Fruit fly (Drosophila melanogaster) whole organism, adult: Measurements from ENCODE around the gene CG14322.
A peak's percentile ranks its signal among the peaks of the same experiment; 100 is the strongest.

ENCODE experiments used
- CG11617 ChIP-seq: fragments of 200-800 bp; sonication (Bioruptor generic); optimal IDR thresholded peaks from 2 replicates; lab custom pipeline; 2017; ENCODE audit warnings: mild to moderate bottlenecking, missing biosample characterization, missing genetic modification reagents, missing genetic modification characterization
- CG12768 ChIP-seq: fragments of 200-800 bp; sonication (Bioruptor generic); optimal IDR thresholded peaks from 2 replicates; lab custom pipeline; 2017; ENCODE audit warnings: missing biosample characterization, missing genetic modification characterization, mild to moderate bottlenecking, moderate library complexity, missing genetic modification reagents
- CG14711 ChIP-seq: fragments of 200-800 bp; sonication (Bioruptor generic); optimal IDR thresholded peaks from 2 replicates; lab custom pipeline; 2018; ENCODE audit warnings: missing biosample characterization, mild to moderate bottlenecking, missing genetic modification characterization, moderate library complexity
- CG1620 ChIP-seq: fragments of 200-800 bp; sonication (Bioruptor generic); optimal IDR thresholded peaks from 2 replicates; lab custom pipeline; 2016; ENCODE audit warnings: missing biosample characterization, missing genetic modification characterization
- CG33017 ChIP-seq: fragments of 200-800 bp; sonication (Bioruptor generic); optimal IDR thresholded peaks from 2 replicates; lab custom pipeline; 2018; ENCODE audit warnings: missing biosample characterization, mild to moderate bottlenecking, missing genetic modification characterization, moderate library complexity
- CG5204 ChIP-seq: fragments of 200-800 bp; sonication (Bioruptor generic); optimal IDR thresholded peaks from 2 replicates; lab custom pipeline; 2016; ENCODE audit warnings: missing biosample characterization, missing genetic modification characterization
- CG7045 ChIP-seq: fragments of 200-800 bp; sonication (Bioruptor generic); optimal IDR thresholded peaks from 2 replicates; lab custom pipeline; 2017; ENCODE audit warnings: missing biosample characterization, mild to moderate bottlenecking, missing genetic modification characterization
- CG7101 ChIP-seq: fragments of 200-800 bp; sonication (Bioruptor generic); optimal IDR thresholded peaks from 2 replicates; lab custom pipeline; 2018; ENCODE audit warnings: missing biosample characterization, mild to moderate bottlenecking, missing genetic modification characterization, moderate library complexity
- Clk ChIP-seq: fragments of 200-800 bp; sonication (Bioruptor generic); optimal IDR thresholded peaks from 2 replicates; lab custom pipeline; 2017; ENCODE audit warnings: missing biosample characterization, missing genetic modification characterization
- Crg-1 ChIP-seq: fragments of 200-800 bp; sonication (Bioruptor generic); optimal IDR thresholded peaks from 2 replicates; lab custom pipeline; 2016; ENCODE audit warnings: missing biosample characterization, missing genetic modification characterization
- Hr96 ChIP-seq: fragments of 200-800 bp; sonication (Bioruptor generic); optimal IDR thresholded peaks from 2 replicates; lab custom pipeline; 2016; ENCODE audit warnings: missing biosample characterization, missing genetic modification characterization
- Mnt ChIP-seq: fragments of 200-800 bp; sonication (Bioruptor generic); optimal IDR thresholded peaks from 2 replicates; lab custom pipeline; 2016; ENCODE audit warnings: missing biosample characterization, mild to moderate bottlenecking, missing genetic modification characterization
- bab1 ChIP-seq: fragments of 200-800 bp; sonication (Bioruptor generic); optimal IDR thresholded peaks from 3 replicates; lab custom pipeline; 2019; ENCODE audit warnings: missing biosample characterization, mild to moderate bottlenecking, missing genetic modification characterization, moderate library complexity
- cic ChIP-seq: fragments of 200-800 bp; sonication (Bioruptor generic); optimal IDR thresholded peaks from 2 replicates; lab custom pipeline; 2017; ENCODE audit warnings: missing biosample characterization, mild to moderate bottlenecking, missing genetic modification characterization, moderate library complexity
- cnc ChIP-seq, 2 experiments: fragments of >200 bp; optimal IDR thresholded peaks; 2 replicates each; lab custom pipeline; 2017
- kay ChIP-seq: fragments of 200-800 bp; sonication (Bioruptor generic); peaks from one replicate; lab custom pipeline; 2016; ENCODE audit warnings: missing biosample characterization, missing genetic modification characterization, borderline replicate concordance
- ovo ChIP-seq: fragments of 200-800 bp; sonication (Bioruptor generic); optimal IDR thresholded peaks from 2 replicates; lab custom pipeline; 2016; ENCODE audit warnings: missing biosample characterization, missing genetic modification characterization
- pad ChIP-seq: fragments of 200-800 bp; sonication (Bioruptor generic); optimal IDR thresholded peaks from 3 replicates; lab custom pipeline; 2017; ENCODE audit warnings: missing biosample characterization, missing genetic modification characterization, mild to moderate bottlenecking, moderate library complexity, missing genetic modification reagents
- tj ChIP-seq: fragments of 200-800 bp; sonication (Bioruptor generic); optimal IDR thresholded peaks from 3 replicates; lab custom pipeline; 2017; ENCODE audit warnings: missing biosample characterization, mild to moderate bottlenecking, missing genetic modification characterization, moderate library complexity
- toe ChIP-seq: fragments of 200-800 bp; sonication (Bioruptor generic); optimal IDR thresholded peaks from 2 replicates; lab custom pipeline; 2016; ENCODE audit warnings: missing biosample characterization, missing genetic modification characterization

The CG14322 gene

dm6 chr3R:17645239-17645638, 2.2 kb upstream of the CG14322 start:
- no peak for TF ChIP-seq CG1620 (GFP tag; lab: Kevin White, UChicago)
- peak; percentile 50 for TF ChIP-seq tj (GFP tag; lab: Kevin White, UChicago)
- TF ChIP-seq CG33017 = no peak
- TF ChIP-seq kay (GFP tag; lab: Kevin White, UChicago) = peak; percentile 82
- TF ChIP-seq cnc (optimal IDR thresholded peaks at IDR 0.05; lab: Kevin White, UChicago) = no peak
- no peak for TF ChIP-seq CG14711 (tag; lab: Kevin White, UChicago)
- TF ChIP-seq CG7045 (GFP tag; lab: Kevin White, UChicago) = no peak
- peak; percentile 41 for TF ChIP-seq bab1 (GFP tag; lab: Kevin White, UChicago)
- no peak for TF ChIP-seq Clk
- no peak for TF ChIP-seq CG12768
- no peak for TF ChIP-seq Mnt (GFP tag; lab: Kevin White, UChicago)
- no peak for TF ChIP-seq toe
- no peak for TF ChIP-seq pad
- no peak for TF ChIP-seq Hr96 (GFP tag; lab: Kevin White, UChicago)

dm6 chr3R:17646102-17647050, 1.1 kb upstream of the CG14322 start:
- TF ChIP-seq CG5204 (GFP tag; lab: Kevin White, UChicago) = no peak
- peak; percentile 22 for TF ChIP-seq bab1 (GFP tag; lab: Kevin White, UChicago)
- TF ChIP-seq Mnt (GFP tag; lab: Kevin White, UChicago) = no peak
- no peak for TF ChIP-seq ovo

- TF ChIP-seq tj (GFP tag; lab: Kevin White, UChicago) (no peak), Crg-1 (GFP tag; lab: Kevin White, UChicago) (no peak), Hr96 (GFP tag; lab: Kevin White, UChicago) (no peak), CG11617 (GFP tag; lab: Kevin White, UChicago) (no peak), pad (no peak), cnc (optimal IDR thresholded peaks at IDR 0.05; lab: Kevin White, UChicago) (no peak), CG7045 (GFP tag; lab: Kevin White, UChicago) (no peak), CG1620 (GFP tag; lab: Kevin White, UChicago) (no peak), toe (no peak), CG7101 (tag; lab: Kevin White, UChicago) (no peak), CG33017 (no peak), CG14711 (tag; lab: Kevin White, UChicago) (no peak), Clk (no peak), CG5204 (GFP tag; lab: Kevin White, UChicago) (no peak), cic (no peak), CG12768 (no peak), Mnt (GFP tag; lab: Kevin White, UChicago) (no peak), ovo (no peak), bab1 (GFP tag; lab: Kevin White, UChicago) (no peak)
Observed at dm6 chr3R:17653879-17654278, 6.4 kb downstream of the CG14322 start.

- no peak for TF ChIP-seq CG7045 (GFP tag; lab: Kevin White, UChicago)
- TF ChIP-seq ovo = no peak
- no peak for TF ChIP-seq cic
- TF ChIP-seq Clk = no peak
- TF ChIP-seq tj (GFP tag; lab: Kevin White, UChicago) = no peak
- TF ChIP-seq Mnt (GFP tag; lab: Kevin White, UChicago) = no peak
- TF ChIP-seq toe = no peak
Observed at dm6 chr3R:17655040-17655439, 7.6 kb downstream of the CG14322 start.

- TF ChIP-seq CG33017 (no peak), bab1 (GFP tag; lab: Kevin White, UChicago) (peak; percentile 17), tj (GFP tag; lab: Kevin White, UChicago) (peak; percentile 70)
Observed at dm6 chr3R:17656923-17657322, 9.4 kb downstream of the CG14322 start.

dm6 chr3R:17666061-17666796, 18.8 kb downstream of the CG14322 start:
- no peak for TF ChIP-seq ovo
- TF ChIP-seq CG33017 = no peak
- no peak for TF ChIP-seq CG11617 (GFP tag; lab: Kevin White, UChicago)

- TF ChIP-seq CG1620 (GFP tag; lab: Kevin White, UChicago) = no peak
- TF ChIP-seq toe = no peak
- TF ChIP-seq CG7101 (tag; lab: Kevin White, UChicago) = no peak
- no peak for TF ChIP-seq tj (GFP tag; lab: Kevin White, UChicago)
- TF ChIP-seq CG33017 = no peak
- TF ChIP-seq kay (GFP tag; lab: Kevin White, UChicago) = no peak
- no peak for TF ChIP-seq ovo
- no peak for TF ChIP-seq Crg-1 (GFP tag; lab: Kevin White, UChicago)
- no peak for TF ChIP-seq Hr96 (GFP tag; lab: Kevin White, UChicago)
- TF ChIP-seq Clk = no peak
- TF ChIP-seq CG5204 (GFP tag; lab: Kevin White, UChicago) = no peak
- no peak for TF ChIP-seq CG7045 (GFP tag; lab: Kevin White, UChicago)
- no peak for TF ChIP-seq CG14711 (tag; lab: Kevin White, UChicago)
- no peak for TF ChIP-seq cnc (optimal IDR thresholded peaks at IDR 0.05; lab: Kevin White, UChicago)
- TF ChIP-seq CG11617 (GFP tag; lab: Kevin White, UChicago) = no peak
Observed at dm6 chr3R:17666797-17667156, 19.3 kb downstream of the CG14322 start.
